Fruit fly (Drosophila melanogaster): Measurements from ENCODE around the gene Sarm.

- no peak for TF ChIP-seq CG9948 (tag; optimal IDR thresholded peaks at IDR 0.05)
- TF ChIP-seq CG12605 (GFP tag; IDR thresholded peaks at IDR 0.05), result no peak
- TF ChIP-seq gl (tag; optimal IDR thresholded peaks at IDR 0.05), result no peak
- TF ChIP-seq EcR (GFP tag; optimal IDR thresholded peaks at IDR 0.05), result no peak
- TF ChIP-seq CG8301 (tag; optimal IDR thresholded peaks at IDR 0.05), result no peak
- TF ChIP-seq CG15710 (tag; optimal IDR thresholded peaks at IDR 0.05), result no peak
- no peak for TF ChIP-seq Ets98B (GFP tag; IDR thresholded peaks at IDR 0.05)
- no peak for TF ChIP-seq D1 (tag; optimal IDR thresholded peaks at IDR 0.05)
- no peak for TF ChIP-seq CG14655 (GFP tag; optimal IDR thresholded peaks at IDR 0.05)
- TF ChIP-seq CG32121 (GFP tag; IDR thresholded peaks at IDR 0.05), result no peak
- no peak for TF ChIP-seq Pif1B (GFP tag; optimal IDR thresholded peaks at IDR 0.05)
- TF ChIP-seq CG17806 (tag; optimal IDR thresholded peaks at IDR 0.05), result no peak
- no peak for TF ChIP-seq Pif1A (GFP tag; optimal IDR thresholded peaks at IDR 0.05)
These were observed 7.5 kb downstream of the Sarm start for dm6 chr3L:8071192-8071591.
